Fruit fly (Drosophila melanogaster): ENCODE measurements around the gene CG9356.

Gene CG9356

DNA sequence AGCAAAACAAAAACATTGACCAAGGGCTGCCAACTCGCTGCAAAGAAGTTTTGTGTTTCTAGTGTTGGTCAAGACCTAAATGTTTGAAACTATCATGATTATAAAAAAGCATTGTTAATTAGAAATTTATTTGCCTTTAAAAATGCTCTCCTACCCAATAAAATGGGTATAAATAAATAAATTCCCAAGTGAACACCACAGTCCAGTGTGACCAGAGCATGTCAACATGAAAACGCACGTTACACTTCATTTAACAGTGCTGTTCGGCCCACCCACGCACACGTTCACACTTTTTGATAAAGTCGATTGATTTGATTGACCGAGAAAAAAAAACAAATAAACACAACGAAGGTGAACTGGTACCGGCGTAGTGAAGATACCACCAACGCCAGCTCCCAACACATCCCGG, at the start of gene CG9356, which contains the start of the genes BBIP1 and CG8135 (continued):
- TF ChIP-seq CG10462 (GFP tag; optimal IDR thresholded peaks at IDR 0.05) (peak; percentile 74), toy (GFP tag; IDR thresholded peaks at IDR 0.05) (no peak), al (GFP tag; IDR thresholded peaks at IDR 0.05) (peak; percentile 28; the same call in 1 of the 2 replicates), CG17361 (GFP tag; IDR thresholded peaks at IDR 0.05) (no peak; the same call in 1 of the 3 replicates), ato (GFP tag; IDR thresholded peaks at IDR 0.05; ENCODE audit: partially characterized antibody) (no peak), CG18599 (GFP tag; optimal IDR thresholded peaks at IDR 0.05) (peak; percentile 66), CG12104 (GFP tag; optimal IDR thresholded peaks at IDR 0.05) (peak; percentile 7), Ada2b (GFP tag; IDR thresholded peaks at IDR 0.05) (peak; percentile 47; the same call in 1 of the 2 replicates), Ssrp (tag; optimal IDR thresholded peaks at IDR 0.05) (peak; percentile 45), CG8924 (tag; optimal IDR thresholded peaks at IDR 0.05) (peak; percentile 71), CG6765 (GFP tag; optimal IDR thresholded peaks at IDR 0.05) (peak; percentile 44), CG14860 (GFP tag; IDR thresholded peaks at IDR 0.05; ENCODE audit: partially characterized antibody) (no peak), tx (GFP tag; optimal IDR thresholded peaks at IDR 0.05) (peak; percentile 81), Antp (GFP tag; optimal IDR thresholded peaks at IDR 0.05) (peak; percentile 73), CG13287 (GFP tag; IDR thresholded peaks at IDR 0.05; ENCODE audit: partially characterized antibody) (peak; percentile 71), CG30403 (GFP tag; optimal IDR thresholded peaks at IDR 0.05) (peak; percentile 84), Atf3 (GFP tag; optimal IDR thresholded peaks at IDR 0.05) (peak; percentile 63), Eip74EF (GFP tag; optimal IDR thresholded peaks at IDR 0.05) (no peak), CG11247 (GFP tag; IDR thresholded peaks at IDR 0.05) (peak; percentile 54; the same call in 1 of the 2 replicates), Elba2 (GFP tag; optimal IDR thresholded peaks at IDR 0.05) (peak; percentile 84), CG6683 (GFP tag; optimal IDR thresholded peaks at IDR 0.05) (peak; percentile 37), HLH4C (GFP tag; IDR thresholded peaks at IDR 0.05; ENCODE audit: partially characterized antibody) (no peak), Hr78 (GFP tag; optimal IDR thresholded peaks at IDR 0.05) (no peak), CG16813 (GFP tag; IDR thresholded peaks at IDR 0.05; ENCODE audit: partially characterized antibody) (peak; percentile 32; the same call in 1 of the 3 replicates), wor (GFP tag; IDR thresholded peaks at IDR 0.05) (peak; percentile 35; the same call in 1 of the 2 replicates), Drgx (GFP tag; IDR thresholded peaks at IDR 0.05) (no peak), twi (tag; optimal IDR thresholded peaks at IDR 0.05) (peak; percentile 36), NFAT (GFP tag; IDR thresholded peaks at IDR 0.05) (peak; percentile 24; the same call in 1 of the 2 replicates), sd (tag; optimal IDR thresholded peaks at IDR 0.05) (no peak), mam (GFP tag; optimal IDR thresholded peaks at IDR 0.05) (peak; percentile 86), CG31224 (GFP tag; IDR thresholded peaks at IDR 0.05) (peak; percentile 18; the same call in 1 of the 2 replicates), CG4424 (GFP tag; optimal IDR thresholded peaks at IDR 0.05) (peak; percentile 84), Mad (GFP tag; optimal IDR thresholded peaks at IDR 0.05) (peak; percentile 87), Ets97D (GFP tag; optimal IDR thresholded peaks at IDR 0.05) (peak; percentile 91), tap (tag; optimal IDR thresholded peaks at IDR 0.05) (peak; percentile 26), Asciz (GFP tag; optimal IDR thresholded peaks at IDR 0.05) (no peak), Rfx (GFP tag; IDR thresholded peaks at IDR 0.05) (peak; percentile 55), Spps (tag; optimal IDR thresholded peaks at IDR 0.05) (peak; percentile 59), knrl (GFP tag; IDR thresholded peaks at IDR 0.05; ENCODE audit: partially characterized antibody) (no peak), B-H1 (GFP tag; IDR thresholded peaks at IDR 0.05) (0 out of 3 replicates have a peak, but pooled peaks have one; percentile 28), cwo (GFP tag; optimal IDR thresholded peaks at IDR 0.05) (peak; percentile 26), lola (GFP tag; optimal IDR thresholded peaks at IDR 0.05) (peak in 1 of 3 experiments; percentile 55), fd3F (GFP tag; optimal IDR thresholded peaks at IDR 0.05) (peak; percentile 29), slou (GFP tag; optimal IDR thresholded peaks at IDR 0.05) (peak; percentile 46), ab (GFP tag; optimal IDR thresholded peaks at IDR 0.05) (no peak), fru (optimal IDR thresholded peaks at IDR 0.05) (no peak), ems (GFP tag; optimal IDR thresholded peaks at IDR 0.05) (peak; percentile 80), shn (GFP tag; optimal IDR thresholded peaks at IDR 0.05) (peak; percentile 57), CG5953 (GFP tag; IDR thresholded peaks at IDR 0.05) (peak; percentile 51; the same call in 1 of the 2 replicates), CG10979 (tag; optimal IDR thresholded peaks at IDR 0.05) (peak; percentile 57)

Measured in whole organism, embryonic.